Worm (Caenorhabditis elegans) whole organism, L2 larva: ENCODE results near the gene M04D8.8.

ENCODE experiments used
- aly-2 ChIP-seq: fragments of 150-350 bp; optimal IDR thresholded peaks from 2 replicates; lab custom pipeline; 2014; ENCODE audit warnings: missing biosample characterization, missing genetic modification characterization
- ama-1 ChIP-seq: fragments of 150-350 bp; optimal IDR thresholded peaks from 2 replicates; lab custom pipeline; 2018; ENCODE audit warnings: inconsistent platforms
- egl-27 ChIP-seq: sonication (generic microtip); optimal IDR thresholded peaks from 3 replicates; lab custom pipeline; 2017; ENCODE audit warnings: missing biosample characterization, missing genetic modification reagents, missing genetic modification characterization
- nhr-11 ChIP-seq: fragments of 150-350 bp; optimal IDR thresholded peaks from 2 replicates; lab custom pipeline; 2014; ENCODE audit warnings: missing biosample characterization, missing genetic modification characterization
- nhr-77 ChIP-seq: fragments of 150-350 bp; optimal IDR thresholded peaks from 2 replicates; lab custom pipeline; 2014; ENCODE audit warnings: missing biosample characterization, missing genetic modification characterization
- skn-1 ChIP-seq: sonication (generic microtip); optimal IDR thresholded peaks from 2 replicates; lab custom pipeline; 2017; ENCODE audit warnings: missing biosample characterization, missing genetic modification characterization
- sma-9 ChIP-seq, 2 experiments: fragments of 150-350 bp in 1 of 2; sonication (generic microtip) in 1 of 2; optimal IDR thresholded peaks; 2 replicates each; lab custom pipeline; 2014 to 2016; ENCODE audit warnings: missing genetic modification characterization in 2 of 2, mild to moderate bottlenecking in 1 of 2, missing biosample characterization in 1 of 2, missing compliant biosample characterization in 1 of 2, missing genetic modification reagents in 1 of 2, moderate library complexity in 1 of 2
- snpc-4 ChIP-seq: fragments of 150-350 bp; optimal IDR thresholded peaks from 2 replicates; lab custom pipeline; 2014; ENCODE audit warnings: missing biosample characterization, missing genetic modification characterization

- TF ChIP-seq aly-2 (tag; lab: Kevin White, UChicago) (no peak), ama-1 (lab: Kevin White, UChicago) (no peak), sma-9 (GFP tag; optimal IDR thresholded peaks at IDR 0.05; lab: Kevin White, UChicago) (no peak), sma-9 (tag; optimal IDR thresholded peaks at IDR 0.05; lab: Kevin White, UChicago) (no peak), skn-1 (no peak), nhr-77 (no peak), egl-27 (tag; lab: Kevin White, UChicago) (no peak), nhr-11 (tag; lab: Kevin White, UChicago) (no peak), snpc-4 (tag; lab: Kevin White, UChicago) (no peak)
Measured at ce11 chrIII:10040013-10040412, 6.0 kb downstream of the M04D8.8 start, which contains the start of gene T16G12.7.
